Fruit fly (Drosophila melanogaster): ENCODE data around the gene Got2.

- TF ChIP-seq usp (GFP tag; optimal IDR thresholded peaks at IDR 0.05) = no peak
- TF ChIP-seq foxo (GFP tag; optimal IDR thresholded peaks at IDR 0.05) = no peak
- no peak for TF ChIP-seq woc (GFP tag; optimal IDR thresholded peaks at IDR 0.05)
- TF ChIP-seq Vsx2 (GFP tag; optimal IDR thresholded peaks at IDR 0.05; ENCODE audit: partially characterized antibody) = no peak
These were observed 44.0 kb upstream of the Got2 start for dm6 chr2L:2031522-2031921.
